Fruit fly (Drosophila melanogaster) whole organism, embryonic: Measurements from ENCODE around the gene AP-1sigma.

Experiments used
- Aef1 ChIP-seq: fragments of 200-800 bp; sonication (Bioruptor generic); IDR thresholded peaks from 3 replicates; pipeline ENCODE4 v1.3.6; 2022; ENCODE audit warnings: missing biosample characterization, missing genetic modification characterization
- BtbVII ChIP-seq: fragments of 200-800 bp; sonication (Bioruptor generic); optimal IDR thresholded peaks from 3 replicates; lab custom pipeline; 2017; ENCODE audit warnings: missing biosample characterization, mild to moderate bottlenecking, missing genetic modification characterization
- CG11695 ChIP-seq: fragments of 200-800 bp; sonication (Bioruptor generic); IDR thresholded peaks from 3 replicates; pipeline ENCODE4 v1.3.6; 2022; ENCODE audit warnings: missing biosample characterization, missing genetic modification characterization
- CG12391 ChIP-seq: fragments of 200-800 bp; sonication (Bioruptor generic); optimal IDR thresholded peaks from 3 replicates; lab custom pipeline; 2018; ENCODE audit warnings: missing biosample characterization, mild to moderate bottlenecking, missing genetic modification characterization, moderate library complexity
- CG18262 ChIP-seq: fragments of 200-800 bp; optimal IDR thresholded peaks from 3 replicates; lab custom pipeline; 2019; ENCODE audit warnings: missing biosample characterization, mild to moderate bottlenecking, missing genetic modification characterization, moderate library complexity
- CG34376 ChIP-seq: fragments of 200-800 bp; sonication (Bioruptor generic); optimal IDR thresholded peaks from 2 replicates; lab custom pipeline; 2018; ENCODE audit warnings: missing biosample characterization, mild to moderate bottlenecking, missing genetic modification characterization
- CG3726 ChIP-seq: fragments of 200-800 bp; sonication (Bioruptor generic); IDR thresholded peaks from 3 replicates; pipeline ENCODE4, ENCODE4 v1.3.6; 2022; ENCODE audit warnings: missing biosample characterization, missing genetic modification characterization
- CG3847 ChIP-seq: fragments of 200-800 bp; sonication (Bioruptor generic); IDR thresholded peaks from 2 replicates; pipeline ENCODE4 v1.3.6; 2022; ENCODE audit warnings: missing biosample characterization, missing genetic modification characterization
- CG4328 ChIP-seq: fragments of 200-800 bp; sonication (Bioruptor generic); optimal IDR thresholded peaks from 3 replicates; lab custom pipeline; 2017; ENCODE audit warnings: missing biosample characterization, missing genetic modification reagents, missing genetic modification characterization
- CG4617 ChIP-seq: fragments of 200-800 bp; sonication (Bioruptor generic); optimal IDR thresholded peaks from 3 replicates; lab custom pipeline; 2016; ENCODE audit warnings: missing biosample characterization, missing genetic modification characterization, borderline replicate concordance
- CG6272 ChIP-seq: fragments of 200-800 bp; sonication (Bioruptor generic); IDR thresholded peaks from 2 replicates; pipeline ENCODE4 v1.3.6; 2022; ENCODE audit warnings: missing biosample characterization, missing genetic modification characterization
- Chrac-16 ChIP-seq: fragments of 200-800 bp; sonication (Bioruptor generic); optimal IDR thresholded peaks from 3 replicates; lab custom pipeline; 2016; ENCODE audit warnings: missing biosample characterization, missing genetic modification characterization
- CoRest ChIP-seq: fragments of 200-800 bp; sonication (Bioruptor generic); optimal IDR thresholded peaks from 3 replicates; lab custom pipeline; 2018; ENCODE audit warnings: missing biosample characterization, mild to moderate bottlenecking, missing genetic modification characterization, moderate library complexity
- Dll ChIP-seq: fragments of 200-800 bp; sonication (Bioruptor generic); IDR thresholded peaks from 4 replicates; pipeline ENCODE4 v1.3.6; 2022; ENCODE audit warnings: missing biosample characterization, missing genetic modification characterization; ENCODE audit not compliant: partially characterized antibody
- Hand ChIP-seq: fragments of 200-800 bp; sonication (Bioruptor generic); optimal IDR thresholded peaks from 2 replicates; lab custom pipeline; 2017; ENCODE audit warnings: mild to moderate bottlenecking, missing biosample characterization, missing genetic modification reagents, missing genetic modification characterization
- Meics ChIP-seq: fragments of 200-800 bp; sonication (Bioruptor generic); optimal IDR thresholded peaks from 2 replicates; lab custom pipeline; 2017; ENCODE audit warnings: missing biosample characterization, mild to moderate bottlenecking, missing genetic modification characterization
- Rfx ChIP-seq: fragments of 200-800 bp; sonication (Bioruptor generic); IDR thresholded peaks from 2 replicates; pipeline ENCODE4 v1.3.6; 2022; ENCODE audit warnings: missing biosample characterization, missing genetic modification characterization
- Sox100B ChIP-seq: fragments of 200-800 bp; sonication (Bioruptor generic); optimal IDR thresholded peaks from 3 replicates; lab custom pipeline; 2018; ENCODE audit warnings: missing biosample characterization, mild to moderate bottlenecking, missing genetic modification characterization
- Sry-δ ChIP-seq: fragments of 200-800 bp; sonication (Bioruptor generic); optimal IDR thresholded peaks from 2 replicates; lab custom pipeline; 2016; ENCODE audit warnings: missing biosample characterization, missing genetic modification characterization
- Ssrp ChIP-seq: fragments of 200-800 bp; sonication (Bioruptor generic); optimal IDR thresholded peaks from 2 replicates; lab custom pipeline; 2018; ENCODE audit warnings: missing biosample characterization, mild to moderate bottlenecking, missing genetic modification characterization, moderate library complexity
- Trl ChIP-seq, 3 experiments: fragments of >200 bp in 2 of 3; fragments of 200-800 bp in 1 of 3; sonication (Bioruptor generic) in 1 of 3; optimal IDR thresholded peaks; 2 replicates in 1 of 3; 3 replicates in 2 of 3; lab custom pipeline; 2016 to 2017; ENCODE audit warnings: missing biosample characterization in 1 of 3, missing genetic modification characterization in 1 of 3
- ato ChIP-seq: fragments of 200-800 bp; sonication (Bioruptor generic); IDR thresholded peaks from 2 replicates; pipeline ENCODE4 v1.3.6; 2022; ENCODE audit warnings: missing biosample characterization, missing genetic modification characterization; ENCODE audit not compliant: partially characterized antibody
- bcd ChIP-seq: fragments of 200-800 bp; sonication (Bioruptor generic); optimal IDR thresholded peaks from 2 replicates; lab custom pipeline; 2017; ENCODE audit warnings: missing biosample characterization, mild to moderate bottlenecking, missing genetic modification characterization
- bowl ChIP-seq: fragments of 200-800 bp; sonication (Bioruptor generic); IDR thresholded peaks from 2 replicates; pipeline ENCODE4 v1.3.6; 2022; ENCODE audit warnings: missing biosample characterization, missing genetic modification characterization
- bsh ChIP-seq, 2 experiments: fragments of 200-800 bp; sonication (Bioruptor generic); optimal IDR thresholded peaks; 2 replicates each; lab custom pipeline; 2017 to 2018; ENCODE audit warnings: mild to moderate bottlenecking in 2 of 2, missing biosample characterization in 2 of 2, missing genetic modification characterization in 2 of 2, moderate library complexity in 1 of 2
- caup ChIP-seq: fragments of 200-800 bp; sonication (Bioruptor generic); optimal IDR thresholded peaks from 3 replicates; lab custom pipeline; 2017; ENCODE audit warnings: missing biosample characterization, mild to moderate bottlenecking, missing genetic modification characterization, moderate library complexity; ENCODE audit not compliant: severe bottlenecking
- chif ChIP-seq, 2 experiments: fragments of 200-800 bp; sonication (Bioruptor generic); optimal IDR thresholded peaks; 3 replicates each; lab custom pipeline; 2016; ENCODE audit warnings: missing biosample characterization in 2 of 2, missing genetic modification characterization in 2 of 2
- danr ChIP-seq: fragments of 200-800 bp; sonication (Bioruptor generic); IDR thresholded peaks from 2 replicates; pipeline ENCODE4 v1.3.6; 2022; ENCODE audit warnings: missing biosample characterization, missing genetic modification characterization
- dm ChIP-seq: fragments of 200-800 bp; sonication (Bioruptor generic); optimal IDR thresholded peaks from 3 replicates; lab custom pipeline; 2016; ENCODE audit warnings: missing biosample characterization, missing genetic modification characterization
- ewg ChIP-seq: fragments of 200-800 bp; sonication (Bioruptor generic); optimal IDR thresholded peaks from 3 replicates; lab custom pipeline; 2017; ENCODE audit warnings: mild to moderate bottlenecking, missing biosample characterization, missing genetic modification reagents, missing genetic modification characterization
- eyg ChIP-seq: fragments of 200-800 bp; sonication (Bioruptor generic); optimal IDR thresholded peaks from 3 replicates; lab custom pipeline; 2016; ENCODE audit warnings: missing biosample characterization, missing genetic modification characterization
- fd96Cb ChIP-seq: fragments of 200-800 bp; sonication (Bioruptor generic); optimal IDR thresholded peaks from 2 replicates; lab custom pipeline; 2018; ENCODE audit warnings: missing biosample characterization, mild to moderate bottlenecking, missing genetic modification characterization, moderate library complexity
- grau ChIP-seq: fragments of 200-800 bp; optimal IDR thresholded peaks from 3 replicates; lab custom pipeline; 2019; ENCODE audit warnings: missing biosample characterization, mild to moderate bottlenecking, missing genetic modification characterization, moderate library complexity
- ind ChIP-seq: fragments of 200-800 bp; sonication (Bioruptor generic); optimal IDR thresholded peaks from 3 replicates; lab custom pipeline; 2016; ENCODE audit warnings: missing biosample characterization, missing genetic modification characterization
- lov ChIP-seq, 2 experiments: fragments of 200-800 bp in 1 of 2; fragments of >200 bp in 1 of 2; sonication (Bioruptor generic) in 1 of 2; IDR thresholded peaks in 1 of 2; optimal IDR thresholded peaks in 1 of 2; 2 replicates in 1 of 2; 3 replicates in 1 of 2; pipeline versions ENCODE4 v1.3.6 to Lab custom; 2017 to 2022; ENCODE audit warnings: missing biosample characterization in 1 of 2, missing genetic modification characterization in 1 of 2
- mam ChIP-seq: fragments of 200-800 bp; sonication (Bioruptor generic); optimal IDR thresholded peaks from 3 replicates; lab custom pipeline; 2016; ENCODE audit warnings: missing biosample characterization, missing genetic modification characterization
- nmo ChIP-seq: fragments of 200-800 bp; sonication (Bioruptor generic); optimal IDR thresholded peaks from 2 replicates; lab custom pipeline; 2018; ENCODE audit warnings: missing biosample characterization, mild to moderate bottlenecking, missing genetic modification characterization, moderate library complexity
- otp ChIP-seq: fragments of 200-800 bp; sonication (Bioruptor generic); IDR thresholded peaks from 3 replicates; pipeline ENCODE4, ENCODE4 v1.3.6; 2022; ENCODE audit warnings: missing biosample characterization, missing genetic modification characterization
- pho ChIP-seq: fragments of 200-800 bp; sonication (Bioruptor generic); optimal IDR thresholded peaks from 2 replicates; lab custom pipeline; 2016; ENCODE audit warnings: missing biosample characterization, missing genetic modification characterization
- pnt ChIP-seq: fragments of 200-800 bp; sonication (Bioruptor generic); optimal IDR thresholded peaks from 3 replicates; lab custom pipeline; 2016; ENCODE audit warnings: missing biosample characterization, missing genetic modification characterization
- row ChIP-seq: fragments of 200-800 bp; sonication (Bioruptor generic); IDR thresholded peaks from 3 replicates; pipeline ENCODE4 v1.3.6; 2022; ENCODE audit warnings: missing biosample characterization, missing genetic modification characterization
- sob ChIP-seq: fragments of 200-800 bp; sonication (Bioruptor generic); IDR thresholded peaks from 2 replicates; pipeline ENCODE4 v1.3.6; 2022; ENCODE audit warnings: missing biosample characterization, missing genetic modification characterization
- tgo ChIP-seq: fragments of 200-800 bp; sonication (Bioruptor generic); IDR thresholded peaks from 3 replicates; pipeline ENCODE4 v1.3.6; 2022; ENCODE audit warnings: missing biosample characterization, missing genetic modification characterization
- tna ChIP-seq: fragments of 200-800 bp; sonication (Bioruptor generic); IDR thresholded peaks from 2 replicates; pipeline ENCODE4 v1.3.6; 2022; ENCODE audit warnings: missing biosample characterization, missing genetic modification characterization; ENCODE audit not compliant: partially characterized antibody
- unpg ChIP-seq: fragments of 200-800 bp; sonication (Bioruptor generic); optimal IDR thresholded peaks from 3 replicates; lab custom pipeline; 2018; ENCODE audit warnings: missing biosample characterization, mild to moderate bottlenecking, missing genetic modification characterization, moderate library complexity
- usp ChIP-seq: fragments of >200 bp; optimal IDR thresholded peaks from 2 replicates; lab custom pipeline; 2017; ENCODE audit warnings: missing biosample characterization, missing genetic modification characterization
- zfh2 ChIP-seq: fragments of 200-800 bp; sonication (Bioruptor generic); optimal IDR thresholded peaks from 2 replicates; lab custom pipeline; 2016; ENCODE audit warnings: missing biosample characterization, missing genetic modification characterization

AP-1sigma gene

dm6 chr3R:23941643-23942424 is 16.6 kb upstream of the AP-1sigma start (continued):
- TF ChIP-seq Dll (GFP tag; lab: Robert Waterston, UW) (no peak), BtbVII (no peak), unpg (GFP tag; lab: Kevin White, UChicago) (peak; percentile 39), danr (GFP tag; lab: Robert Waterston, UW) (no peak), lov (optimal IDR thresholded peaks at IDR 0.05; lab: Kevin White, UChicago) (no peak), lov (GFP tag; IDR thresholded peaks at IDR 0.05; lab: Robert Waterston, UW) (0 out of 3 replicates have a peak, but pooled peaks have one; percentile 27), sob (GFP tag; lab: Robert Waterston, UW) (peak; percentile 54; the same call in 1 of the 2 replicates), fd96Cb (tag; lab: Kevin White, UChicago) (peak; percentile 8), nmo (GFP tag; lab: Kevin White, UChicago) (peak; percentile 20), CG34376 (GFP tag; lab: Kevin White, UChicago) (no peak), CG4617 (GFP tag; lab: Kevin White, UChicago) (no peak), ato (GFP tag; lab: Robert Waterston, UW) (no peak), Trl (optimal IDR thresholded peaks at IDR 0.05; lab: Kevin White, UChicago) (no peak), Trl (GFP tag; optimal IDR thresholded peaks at IDR 0.05; lab: Kevin White, UChicago) (peak; percentile 31), CG11695 (GFP tag; lab: Robert Waterston, UW) (peak; percentile 37; the same call in 1 of the 3 replicates), Sox100B (GFP tag; lab: Kevin White, UChicago) (peak; percentile 32), Ssrp (tag; lab: Kevin White, UChicago) (peak; percentile 16), pnt (GFP tag; lab: Kevin White, UChicago) (peak; percentile 16), otp (GFP tag; lab: Robert Waterston, UW) (0 out of 3 replicates have a peak, but pooled peaks have one; percentile 53), CG4328 (GFP tag; lab: Kevin White, UChicago) (peak; percentile 30), grau (peak; percentile 15), Chrac-16 (GFP tag; lab: Kevin White, UChicago) (peak; percentile 1), Aef1 (GFP tag; lab: Robert Waterston, UW) (peak; percentile 50), row (peak; percentile 65), eyg (GFP tag; lab: Kevin White, UChicago) (no peak), ewg (GFP tag; lab: Kevin White, UChicago) (peak; percentile 3), chif (GFP tag; optimal IDR thresholded peaks at IDR 0.05; lab: Kevin White, UChicago) (peak; percentile 15 to 45), mam (GFP tag; lab: Kevin White, UChicago) (peak; percentile 48), tna (GFP tag; lab: Robert Waterston, UW) (no peak), tgo (GFP tag; lab: Robert Waterston, UW) (peak; percentile 49; the same call in 2 of the 3 replicates), Hand (GFP tag; lab: Kevin White, UChicago) (peak; percentile 28), ind (GFP tag; lab: Kevin White, UChicago) (peak; percentile 45), Meics (GFP tag; lab: Kevin White, UChicago) (peak; percentile 35), dm (GFP tag; lab: Kevin White, UChicago) (peak; percentile 7), zfh2 (GFP tag; lab: Kevin White, UChicago) (peak; percentile 20), CoRest (tag; lab: Kevin White, UChicago) (peak; percentile 31), usp (GFP tag; lab: Kevin White, UChicago) (no peak), caup (GFP tag; lab: Kevin White, UChicago) (no peak), CG3726 (GFP tag; lab: Robert Waterston, UW) (no peak), bcd (GFP tag; lab: Kevin White, UChicago) (peak; percentile 9), Sry-δ (GFP tag; lab: Kevin White, UChicago) (peak; percentile 4), pho (peak; percentile 24), Rfx (GFP tag; lab: Robert Waterston, UW) (peak; percentile 61), bsh (GFP tag; optimal IDR thresholded peaks at IDR 0.05; lab: Kevin White, UChicago) (peak in 1 of 2 experiments; percentile 5), bowl (GFP tag; lab: Robert Waterston, UW) (no peak), CG18262 (tag; lab: Kevin White, UChicago) (peak; percentile 19), CG3847 (peak; percentile 32; the same call in 1 of the 2 replicates), CG6272 (no peak), CG12391 (tag; lab: Kevin White, UChicago) (peak; percentile 9)
